Worm (Caenorhabditis elegans) whole organism, late embryonic: Measurements from ENCODE around the gene srd-41.

Experiments used
- ceh-9 ChIP-seq: sonication (generic microtip); optimal IDR thresholded peaks from 2 replicates; lab custom pipeline; 2016; ENCODE audit warnings: mild to moderate bottlenecking, missing genetic modification characterization, inconsistent platforms, missing compliant biosample characterization
- elt-4 ChIP-seq: sonication (generic microtip); optimal IDR thresholded peaks from 2 replicates; lab custom pipeline; 2016; ENCODE audit warnings: missing genetic modification characterization, missing compliant biosample characterization
- ets-4 ChIP-seq: sonication (generic microtip); optimal IDR thresholded peaks from 2 replicates; lab custom pipeline; 2016; ENCODE audit warnings: missing genetic modification characterization, missing compliant biosample characterization
- hlh-30 ChIP-seq: sonication (generic microtip); optimal IDR thresholded peaks from 2 replicates; lab custom pipeline; 2017; ENCODE audit warnings: antibody characterized with exemption, missing genetic modification characterization, missing compliant biosample characterization; ENCODE audit not compliant: insufficient read depth
- lin-11 ChIP-seq: fragments of 200-800 bp; sonication (Bioruptor generic); optimal IDR thresholded peaks from 2 replicates; lab custom pipeline; 2018; ENCODE audit warnings: mild to moderate bottlenecking, missing genetic modification characterization, missing compliant biosample characterization
- nhr-11 ChIP-seq: fragments of 150-350 bp; optimal IDR thresholded peaks from 2 replicates; lab custom pipeline; 2014; ENCODE audit warnings: missing biosample characterization, missing genetic modification characterization
- sox-4 ChIP-seq: sonication (generic microtip); optimal IDR thresholded peaks from 2 replicates; lab custom pipeline; 2017; ENCODE audit warnings: mild to moderate bottlenecking, missing genetic modification characterization, inconsistent platforms, missing compliant biosample characterization
- ztf-16 ChIP-seq: sonication (generic microtip); optimal IDR thresholded peaks from 2 replicates; lab custom pipeline; 2017; ENCODE audit warnings: missing genetic modification characterization, missing compliant biosample characterization

DNA sequence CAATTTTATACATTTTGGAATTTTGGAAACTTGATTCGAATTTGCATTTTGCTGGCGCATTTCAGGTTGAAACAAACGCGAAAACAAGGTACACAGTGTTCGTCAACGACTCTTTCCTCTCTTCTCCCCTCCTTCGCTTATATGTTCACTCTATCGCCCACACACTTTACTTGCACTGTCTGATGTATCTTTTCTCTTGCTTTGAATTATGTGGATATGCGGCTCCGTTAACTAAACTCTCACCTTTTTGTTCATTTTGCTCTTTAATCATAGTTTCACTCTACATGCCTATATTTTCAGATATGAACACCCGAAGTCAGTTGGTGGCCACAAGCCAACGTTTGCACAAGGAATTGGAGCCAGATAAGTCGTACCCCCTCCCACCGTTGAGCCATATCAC lies 32.3 kb upstream of the srd-41 start, which contains the start of gene W06D11.1:
- TF ChIP-seq nhr-11, result no peak
- no peak for TF ChIP-seq lin-11 (tag; lab: Kevin White, UChicago)
- no peak for TF ChIP-seq ceh-9 (tag; lab: Kevin White, UChicago)
- TF ChIP-seq hlh-30, result no peak
- TF ChIP-seq sox-4, result no peak
- no peak for TF ChIP-seq elt-4 (tag; lab: Kevin White, UChicago)
- TF ChIP-seq ets-4 (tag; lab: Kevin White, UChicago), result no peak
- TF ChIP-seq ztf-16 (tag; lab: Kevin White, UChicago), result no peak
